Worm (Caenorhabditis elegans) whole organism, young adult: ENCODE results near the gene Y62H9A.8.

Experiments
- B0035.1 ChIP-seq: sonication (generic microtip); optimal IDR thresholded peaks from 2 replicates; lab custom pipeline; 2016; ENCODE audit warnings: missing genetic modification characterization, mild to moderate bottlenecking, missing compliant biosample characterization, missing genotype, missing genetic modification reagents
- B0261.1 ChIP-seq: sonication (generic microtip); optimal IDR thresholded peaks from 2 replicates; lab custom pipeline; 2016; ENCODE audit warnings: mild to moderate bottlenecking, missing genetic modification characterization, moderate library complexity, missing compliant biosample characterization
- D2030.7 ChIP-seq: fragments of 200-800 bp; sonication (Bioruptor generic); IDR thresholded peaks from 2 replicates; pipeline ENCODE4 v1.3.6; 2022; ENCODE audit warnings: missing genetic modification reagents, missing genetic modification characterization, missing compliant biosample characterization
- F52B5.7 ChIP-seq: sonication (generic microtip); optimal IDR thresholded peaks from 2 replicates; lab custom pipeline; 2016; ENCODE audit warnings: mild to moderate bottlenecking, missing genetic modification characterization, missing compliant biosample characterization
- K11D2.4 ChIP-seq: fragments of 200-800 bp; sonication (Bioruptor generic); IDR thresholded peaks from 2 replicates; pipeline ENCODE4 v1.3.6; 2022; ENCODE audit warnings: missing genetic modification reagents, missing genetic modification characterization, missing compliant biosample characterization
- Y53F4B.3 ChIP-seq: fragments of 200-800 bp; sonication (Bioruptor generic); IDR thresholded peaks from 2 replicates; pipeline ENCODE4 v1.3.6; 2022; ENCODE audit warnings: missing genetic modification reagents, missing genetic modification characterization, missing compliant biosample characterization
- Y56A3A.18 ChIP-seq: fragments of 200-800 bp; sonication (Bioruptor generic); IDR thresholded peaks from 2 replicates; pipeline ENCODE4 v1.3.6; 2022; ENCODE audit warnings: missing genetic modification reagents, missing genetic modification characterization, missing compliant biosample characterization
- ZK185.1 ChIP-seq: sonication (generic microtip); optimal IDR thresholded peaks from 2 replicates; lab custom pipeline; 2016; ENCODE audit warnings: mild to moderate bottlenecking, missing genetic modification characterization, missing compliant biosample characterization; ENCODE audit not compliant: poor library complexity, severe bottlenecking
- aptf-3 ChIP-seq: fragments of 200-800 bp; sonication (Bioruptor generic); IDR thresholded peaks from 2 replicates; pipeline ENCODE4 v1.3.6; 2022; ENCODE audit warnings: missing genetic modification characterization, missing compliant biosample characterization
- attf-5 ChIP-seq: fragments of 200-800 bp; sonication (Bioruptor generic); optimal IDR thresholded peaks from 2 replicates; lab custom pipeline; 2018; ENCODE audit warnings: mild to moderate bottlenecking, missing genetic modification characterization, missing compliant biosample characterization
- attf-6 ChIP-seq: fragments of 200-800 bp; sonication (Bioruptor generic); IDR thresholded peaks from 2 replicates; pipeline ENCODE4 v1.3.6; 2022; ENCODE audit warnings: missing genetic modification reagents, missing genetic modification characterization, missing compliant biosample characterization
- bed-2 ChIP-seq: fragments of 200-800 bp; sonication (Bioruptor generic); IDR thresholded peaks from 2 replicates; pipeline ENCODE4 v1.3.6; 2022; ENCODE audit warnings: missing genetic modification reagents, missing genetic modification characterization, missing compliant biosample characterization
- cebp-1 ChIP-seq, 2 experiments: fragments of 200-800 bp in 1 of 2; sonication (Bioruptor generic) in 1 of 2; sonication (generic microtip) in 1 of 2; IDR thresholded peaks in 1 of 2; optimal IDR thresholded peaks in 1 of 2; 2 replicates each; pipeline versions ENCODE4 v1.3.6 to Lab custom; 2017 to 2022; ENCODE audit warnings: missing compliant biosample characterization in 2 of 2, missing genetic modification characterization in 2 of 2, mild to moderate bottlenecking in 1 of 2, missing genetic modification reagents in 1 of 2, moderate library complexity in 1 of 2
- ceh-27 ChIP-seq: fragments of 200-800 bp; sonication (Bioruptor generic); optimal IDR thresholded peaks from 2 replicates; lab custom pipeline; 2018; ENCODE audit warnings: mild to moderate bottlenecking, missing genetic modification characterization, moderate library complexity, missing compliant biosample characterization
- ceh-91 ChIP-seq: fragments of 200-800 bp; sonication (Bioruptor generic); IDR thresholded peaks from 2 replicates; pipeline ENCODE4 v1.3.6; 2022; ENCODE audit warnings: missing genetic modification reagents, missing genetic modification characterization, missing compliant biosample characterization
- chd-7 ChIP-seq: sonication (generic microtip); optimal IDR thresholded peaks from 2 replicates; lab custom pipeline; 2016; ENCODE audit warnings: mild to moderate bottlenecking, missing genetic modification characterization, moderate library complexity, missing compliant biosample characterization
- egl-44 ChIP-seq: fragments of 200-800 bp; sonication (Bioruptor generic); IDR thresholded peaks from 2 replicates; pipeline ENCODE4 v1.3.6; 2022; ENCODE audit warnings: missing genetic modification reagents, missing genetic modification characterization, missing compliant biosample characterization
- ekl-4 ChIP-seq: fragments of 200-800 bp; sonication (Bioruptor generic); IDR thresholded peaks from 2 replicates; pipeline ENCODE4 v1.3.6; 2022; ENCODE audit warnings: missing genetic modification reagents, missing genetic modification characterization, missing compliant biosample characterization
- him-1 ChIP-seq: sonication (generic microtip); optimal IDR thresholded peaks from 2 replicates; lab custom pipeline; 2016; ENCODE audit warnings: missing genotype, missing genetic modification reagents, missing genetic modification characterization, missing compliant biosample characterization
- lin-35 ChIP-seq, 3 experiments: fragments of 150-350 bp in 2 of 3; sonication (generic microtip) in 1 of 3; optimal IDR thresholded peaks; 2 replicates each; lab custom pipeline; 2014 to 2018; ENCODE audit warnings: missing biosample characterization in 3 of 3, missing genetic modification characterization in 3 of 3, missing genetic modification reagents in 3 of 3
- lin-54 ChIP-seq: fragments of 200-800 bp; sonication (Bioruptor generic); optimal IDR thresholded peaks from 2 replicates; lab custom pipeline; 2018; ENCODE audit warnings: mild to moderate bottlenecking, missing genetic modification characterization, missing compliant biosample characterization
- madf-3 ChIP-seq: fragments of 200-800 bp; sonication (Bioruptor generic); IDR thresholded peaks from 2 replicates; pipeline ENCODE4 v1.3.6; 2022; ENCODE audit warnings: missing genetic modification reagents, missing genetic modification characterization, missing compliant biosample characterization
- madf-6 ChIP-seq: fragments of 200-800 bp; sonication (Bioruptor generic); IDR thresholded peaks from 2 replicates; pipeline ENCODE4 v1.3.6; 2022; ENCODE audit warnings: missing genetic modification reagents, missing genetic modification characterization, missing compliant biosample characterization
- madf-8 ChIP-seq: fragments of 200-800 bp; sonication (Bioruptor generic); conservative IDR thresholded peaks from 2 replicates; pipeline ENCODE4 v1.3.6; 2022; ENCODE audit warnings: missing genetic modification reagents, missing genetic modification characterization, missing compliant biosample characterization
- nfya-1 ChIP-seq: sonication (generic microtip); optimal IDR thresholded peaks from 2 replicates; lab custom pipeline; 2017; ENCODE audit warnings: antibody characterized with exemption, missing compliant biosample characterization, missing genetic modification characterization, borderline replicate concordance; ENCODE audit not compliant: insufficient read depth
- nfyb-1 ChIP-seq: fragments of 200-800 bp; sonication (Bioruptor generic); IDR thresholded peaks from 2 replicates; pipeline ENCODE4 v1.3.6; 2022; ENCODE audit warnings: missing genetic modification reagents, missing genetic modification characterization, missing compliant biosample characterization
- nhr-27 ChIP-seq: fragments of 200-800 bp; sonication (Bioruptor generic); optimal IDR thresholded peaks from 2 replicates; lab custom pipeline; 2018; ENCODE audit warnings: mild to moderate bottlenecking, missing genetic modification characterization, moderate library complexity, missing compliant biosample characterization
- nhr-80 ChIP-seq: sonication (generic microtip); optimal IDR thresholded peaks from 2 replicates; lab custom pipeline; 2016; ENCODE audit warnings: missing genetic modification characterization, missing compliant biosample characterization
- nhr-90 ChIP-seq: sonication (generic microtip); optimal IDR thresholded peaks from 2 replicates; lab custom pipeline; 2016; ENCODE audit warnings: missing genotype, mild to moderate bottlenecking, missing genetic modification characterization, missing compliant biosample characterization
- rec-8 ChIP-seq, 2 experiments: sonication (generic microtip); optimal IDR thresholded peaks; 2 replicates each; lab custom pipeline; 2016; ENCODE audit warnings: mild to moderate bottlenecking in 2 of 2, missing genetic modification characterization in 2 of 2, missing genetic modification reagents in 2 of 2, missing genotype in 2 of 2, missing biosample characterization in 1 of 2, missing compliant biosample characterization in 1 of 2, moderate library complexity in 1 of 2
- ztf-18 ChIP-seq: sonication (generic microtip); optimal IDR thresholded peaks from 2 replicates; lab custom pipeline; 2016; ENCODE audit warnings: missing genotype, mild to moderate bottlenecking, missing genetic modification characterization, missing compliant biosample characterization
- ztf-6 ChIP-seq: fragments of 200-800 bp; sonication (Bioruptor generic); IDR thresholded peaks from 2 replicates; pipeline ENCODE4 v1.3.6; 2022; ENCODE audit warnings: missing genetic modification reagents, missing genetic modification characterization, missing compliant biosample characterization

The Y62H9A.8 gene

ce11 chrX:11933547-11933946 is 41.3 kb upstream of the Y62H9A.8 start (continued):
- TF ChIP-seq ekl-4 (GFP tag; lab: Robert Waterston, UW): no peak
- 0 out of 2 replicates have a peak, but pooled peaks have one; percentile 17 for TF ChIP-seq madf-3
- no peak for TF ChIP-seq ceh-91 (GFP tag; lab: Robert Waterston, UW)
- peak; percentile 39 for TF ChIP-seq chd-7 (tag; lab: Kevin White, UChicago)
- no peak for TF ChIP-seq aptf-3 (GFP tag; lab: Robert Waterston, UW)
- TF ChIP-seq rec-8 (tag; optimal IDR thresholded peaks at IDR 0.05; lab: Kevin White, UChicago): peak in 1 of 2 experiments; percentile 50
- TF ChIP-seq Y56A3A.18: 0 out of 2 replicates have a peak, but pooled peaks have one; percentile 42
- TF ChIP-seq ZK185.1 (tag; lab: Kevin White, UChicago): peak; percentile 50
- peak; percentile 89 for TF ChIP-seq B0261.1 (tag; lab: Kevin White, UChicago)
- peak; percentile 79 for TF ChIP-seq nhr-90
- TF ChIP-seq Y53F4B.3: 0 out of 2 replicates have a peak, but pooled peaks have one; percentile 26
- no peak for TF ChIP-seq ztf-6 (GFP tag; lab: Robert Waterston, UW)
- TF ChIP-seq nhr-27: no peak
- TF ChIP-seq B0035.1 (tag; lab: Kevin White, UChicago): peak; percentile 42
- peak; percentile 63 for TF ChIP-seq attf-6 (GFP tag; lab: Robert Waterston, UW)
- TF ChIP-seq ztf-18 (tag; lab: Kevin White, UChicago): peak; percentile 58
- no peak for TF ChIP-seq nfya-1 (tag; lab: Kevin White, UChicago)
- TF ChIP-seq attf-5 (GFP tag; lab: Kevin White, UChicago): peak; percentile 70
- TF ChIP-seq lin-35 (GFP tag; optimal IDR thresholded peaks at IDR 0.05; lab: Kevin White, UChicago): no peak
- TF ChIP-seq madf-6: no peak; the same call in 1 of the 2 replicates
- TF ChIP-seq K11D2.4: no peak
- peak; percentile 86 for TF ChIP-seq D2030.7 (GFP tag; lab: Robert Waterston, UW)
- TF ChIP-seq ceh-27 (GFP tag; lab: Kevin White, UChicago): peak; percentile 3
- no peak for TF ChIP-seq madf-8 (GFP tag; lab: Robert Waterston, UW)

DNA sequence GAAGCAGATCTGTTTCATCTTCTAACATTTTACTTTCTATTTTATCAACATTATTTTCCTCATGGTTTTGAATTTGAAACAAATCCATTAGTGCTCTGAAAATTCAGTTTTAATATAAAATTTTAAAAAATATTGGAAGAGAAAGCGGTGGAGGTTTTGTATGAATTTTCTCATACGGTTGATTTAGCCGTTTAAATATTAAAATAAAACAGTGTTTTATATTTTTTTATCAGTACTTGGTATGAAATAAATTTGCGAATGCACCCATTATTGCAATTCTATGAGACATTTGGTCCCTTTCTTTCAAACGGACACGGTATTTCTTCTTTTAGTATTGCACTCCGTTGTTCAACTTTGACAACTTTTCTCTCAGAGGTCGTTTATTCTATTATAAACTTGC is 39.3 kb upstream of the Y62H9A.8 start, which contains the start of gene dot-1.4:
Gene dot-1.4, minus strand, starts transcription at position 101 of the 400 bp plus-strand sequence.
- TF ChIP-seq F52B5.7 (tag; lab: Kevin White, UChicago): no peak

ce11 chrX:11927585-11927984 is 35.4 kb upstream of the Y62H9A.8 start, which contains the start of gene F55G7.4:
Gene F55G7.4, plus strand, starts transcription at chrX:11927885.
- TF ChIP-seq egl-44 (GFP tag; lab: Robert Waterston, UW): no peak
- no peak for TF ChIP-seq lin-54 (GFP tag; lab: Kevin White, UChicago)

DNA sequence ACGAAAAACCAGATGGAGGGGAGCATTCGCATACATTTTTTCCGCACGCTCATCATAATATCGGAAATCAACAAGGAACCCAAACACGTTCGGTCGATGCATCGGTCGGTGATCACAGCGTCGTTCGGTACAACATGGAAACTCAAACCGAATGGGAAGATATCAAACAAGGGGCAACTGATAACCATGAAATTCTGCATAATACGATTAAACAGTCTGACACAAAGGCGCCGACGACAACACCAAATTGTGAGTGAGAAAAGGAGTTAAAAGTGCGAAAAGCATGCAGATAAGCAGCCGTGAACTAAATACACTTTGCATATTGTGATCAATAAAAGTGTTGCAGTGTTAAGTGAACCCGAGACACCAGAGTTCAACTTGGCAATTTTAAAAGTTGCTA is 33.0 kb upstream of the Y62H9A.8 start:
- TF ChIP-seq nfyb-1 (GFP tag; lab: Robert Waterston, UW) (peak; percentile 25; the same call in 1 of the 2 replicates), madf-8 (GFP tag; lab: Robert Waterston, UW) (no peak), nhr-80 (tag; lab: Kevin White, UChicago) (peak; percentile 79), bed-2 (GFP tag; lab: Robert Waterston, UW) (no peak), cebp-1 (GFP tag; IDR thresholded peaks at IDR 0.05; lab: Robert Waterston, UW) (no peak), cebp-1 (tag; optimal IDR thresholded peaks at IDR 0.05; lab: Kevin White, UChicago) (no peak), him-1 (tag; lab: Kevin White, UChicago) (no peak)
- TF ChIP-seq, all 124 proteins: peak for 2
